Worm (Caenorhabditis elegans) whole organism, L3 larva: ENCODE data around the gene col-116.

ENCODE experiments used
- R02D3.7 ChIP-seq: fragments of 150-350 bp; optimal IDR thresholded peaks from 2 replicates; lab custom pipeline; 2014; ENCODE audit warnings: missing biosample characterization, missing genetic modification characterization
- ama-1 ChIP-seq: fragments of 150-350 bp; optimal IDR thresholded peaks from 2 replicates; lab custom pipeline; 2018
- ceh-82 ChIP-seq: fragments of 150-350 bp; optimal IDR thresholded peaks from 2 replicates; lab custom pipeline; 2014; ENCODE audit warnings: missing biosample characterization, missing genetic modification characterization
- elt-1 ChIP-seq: fragments of 150-350 bp; optimal IDR thresholded peaks from 2 replicates; lab custom pipeline; 2014; ENCODE audit warnings: missing biosample characterization, missing genetic modification characterization
- eor-1 ChIP-seq, 2 experiments: fragments of 150-350 bp; optimal IDR thresholded peaks; 2 replicates each; lab custom pipeline; 2014 to 2018; ENCODE audit warnings: missing biosample characterization in 2 of 2, missing genetic modification characterization in 2 of 2
- fos-1 ChIP-seq: fragments of 150-350 bp; optimal IDR thresholded peaks from 2 replicates; lab custom pipeline; 2014; ENCODE audit warnings: missing biosample characterization, missing genetic modification characterization
- lin-15B ChIP-seq: fragments of 150-350 bp; optimal IDR thresholded peaks from 2 replicates; lab custom pipeline; 2014; ENCODE audit warnings: missing biosample characterization, missing genetic modification characterization
- lin-39 ChIP-seq: fragments of 150-350 bp; optimal IDR thresholded peaks from 2 replicates; lab custom pipeline; 2018; ENCODE audit warnings: missing biosample characterization, missing genetic modification reagents, missing genetic modification characterization
- nhr-12 ChIP-seq: fragments of 150-350 bp; optimal IDR thresholded peaks from 2 replicates; lab custom pipeline; 2014; ENCODE audit warnings: missing biosample characterization, missing genetic modification characterization
- nhr-25 ChIP-seq: sonication (generic microtip); optimal IDR thresholded peaks from 2 replicates; lab custom pipeline; 2017; ENCODE audit warnings: missing biosample characterization, missing genetic modification characterization
- pha-4 ChIP-seq: fragments of 150-350 bp; optimal IDR thresholded peaks from 2 replicates; lab custom pipeline; 2014; ENCODE audit warnings: missing biosample characterization, missing genetic modification reagents, missing genetic modification characterization
- pqm-1 ChIP-seq: fragments of 150-350 bp; optimal IDR thresholded peaks from 2 replicates; lab custom pipeline; 2017; ENCODE audit warnings: missing biosample characterization, missing genetic modification characterization, inconsistent platforms
- snpc-4 ChIP-seq: fragments of 150-350 bp; optimal IDR thresholded peaks from 2 replicates; lab custom pipeline; 2014; ENCODE audit warnings: missing biosample characterization, missing genetic modification characterization
- tbx-2 ChIP-seq: sonication (generic microtip); optimal IDR thresholded peaks from 2 replicates; lab custom pipeline; 2016; ENCODE audit warnings: mild to moderate bottlenecking, missing genetic modification characterization, missing compliant biosample characterization

DNA sequence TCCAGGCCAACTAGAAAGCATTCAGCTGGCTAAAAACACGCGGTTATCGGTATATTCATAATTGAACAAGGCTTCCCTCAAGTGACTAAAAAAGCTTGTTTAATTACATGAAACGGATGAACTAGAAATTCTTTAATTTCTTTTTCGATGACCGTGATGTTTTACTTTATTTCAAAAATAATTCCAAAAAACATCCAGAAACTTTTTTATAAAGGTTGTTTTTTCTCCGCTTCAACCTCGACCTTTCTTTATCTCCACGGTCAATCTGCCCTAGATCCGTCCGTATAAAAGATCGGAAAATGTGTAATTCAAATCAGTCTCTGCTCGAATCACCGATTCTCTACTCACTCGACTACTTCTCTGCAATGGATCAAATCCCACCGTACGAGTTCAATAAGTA, 10.2 kb upstream of the col-116 start, which contains the start of gene F17E9.5:
- no peak for TF ChIP-seq pha-4 (tag; lab: Kevin White, UChicago)
- TF ChIP-seq snpc-4 (tag; lab: Kevin White, UChicago): no peak
- TF ChIP-seq lin-39 (tag; lab: Kevin White, UChicago): no peak
- TF ChIP-seq ama-1: no peak
- no peak for TF ChIP-seq lin-15B (tag; lab: Kevin White, UChicago)
- TF ChIP-seq nhr-12 (tag; lab: Kevin White, UChicago): no peak
- no peak for TF ChIP-seq pqm-1 (tag; lab: Kevin White, UChicago)
- TF ChIP-seq R02D3.7 (tag; lab: Kevin White, UChicago): no peak
- no peak for TF ChIP-seq eor-1 (tag; optimal IDR thresholded peaks at IDR 0.05; lab: Kevin White, UChicago)
- TF ChIP-seq elt-1 (tag; lab: Kevin White, UChicago): no peak
- TF ChIP-seq nhr-25 (tag; lab: Kevin White, UChicago): no peak
- TF ChIP-seq tbx-2 (tag; lab: Kevin White, UChicago): no peak
- TF ChIP-seq ceh-82 (tag; lab: Kevin White, UChicago): no peak
- no peak for TF ChIP-seq fos-1 (tag; lab: Kevin White, UChicago)
